Worm (Caenorhabditis elegans) whole organism, L3 larva: ENCODE measurements around the gene cyp-14A1.

Experiments
- R02D3.7 ChIP-seq: fragments of 150-350 bp; optimal IDR thresholded peaks from 2 replicates; lab custom pipeline; 2014; ENCODE audit warnings: missing biosample characterization, missing genetic modification characterization
- ZK546.5 ChIP-seq: sonication (generic microtip); optimal IDR thresholded peaks from 2 replicates; lab custom pipeline; 2017; ENCODE audit warnings: missing biosample characterization, missing genetic modification characterization
- aly-2 ChIP-seq: fragments of 150-350 bp; optimal IDR thresholded peaks from 2 replicates; lab custom pipeline; 2014; ENCODE audit warnings: missing biosample characterization, missing genetic modification characterization
- ama-1 ChIP-seq: fragments of 150-350 bp; optimal IDR thresholded peaks from 2 replicates; lab custom pipeline; 2018
- ceh-16 ChIP-seq: sonication (generic microtip); optimal IDR thresholded peaks from 2 replicates; lab custom pipeline; 2017; ENCODE audit warnings: missing biosample characterization, missing genetic modification characterization
- ceh-28 ChIP-seq: fragments of 150-350 bp; optimal IDR thresholded peaks from 2 replicates; lab custom pipeline; 2014; ENCODE audit warnings: missing biosample characterization, missing genetic modification reagents, missing genetic modification characterization
- egl-5 ChIP-seq: fragments of 150-350 bp; optimal IDR thresholded peaks from 2 replicates; lab custom pipeline; 2017; ENCODE audit warnings: missing biosample characterization, missing genetic modification reagents, missing genetic modification characterization, inconsistent platforms
- elt-1 ChIP-seq: fragments of 150-350 bp; optimal IDR thresholded peaks from 2 replicates; lab custom pipeline; 2014; ENCODE audit warnings: missing biosample characterization, missing genetic modification characterization
- elt-2 ChIP-seq: sonication (generic microtip); optimal IDR thresholded peaks from 2 replicates; lab custom pipeline; 2016; ENCODE audit warnings: missing genetic modification reagents, mild to moderate bottlenecking, missing genetic modification characterization, missing compliant biosample characterization
- elt-3 ChIP-seq, 3 experiments: fragments of 150-350 bp in 1 of 3; sonication (generic microtip) in 2 of 3; optimal IDR thresholded peaks; 2 replicates in 2 of 3; 4 replicates in 1 of 3; lab custom pipeline; 2014 to 2017; ENCODE audit warnings: missing biosample characterization in 3 of 3, missing genetic modification characterization in 3 of 3
- eor-1 ChIP-seq, 2 experiments: fragments of 150-350 bp; optimal IDR thresholded peaks; 2 replicates each; lab custom pipeline; 2014 to 2018; ENCODE audit warnings: missing biosample characterization in 2 of 2, missing genetic modification characterization in 2 of 2
- fkh-2 ChIP-seq: fragments of 150-350 bp; optimal IDR thresholded peaks from 2 replicates; lab custom pipeline; 2014; ENCODE audit warnings: missing biosample characterization, missing genetic modification reagents, missing genetic modification characterization
- hmg-11 ChIP-seq: sonication (generic microtip); optimal IDR thresholded peaks from 2 replicates; lab custom pipeline; 2016; ENCODE audit warnings: missing genetic modification characterization, missing compliant biosample characterization
- jun-1 ChIP-seq: fragments of 150-350 bp; optimal IDR thresholded peaks from 2 replicates; lab custom pipeline; 2014; ENCODE audit warnings: missing biosample characterization, missing genetic modification reagents, missing genetic modification characterization
- lin-15B ChIP-seq: fragments of 150-350 bp; optimal IDR thresholded peaks from 2 replicates; lab custom pipeline; 2014; ENCODE audit warnings: missing biosample characterization, missing genetic modification characterization
- lin-39 ChIP-seq: fragments of 150-350 bp; optimal IDR thresholded peaks from 2 replicates; lab custom pipeline; 2018; ENCODE audit warnings: missing biosample characterization, missing genetic modification reagents, missing genetic modification characterization
- mdl-1 ChIP-seq: fragments of 150-350 bp; optimal IDR thresholded peaks from 2 replicates; lab custom pipeline; 2014; ENCODE audit warnings: missing biosample characterization, missing genetic modification characterization
- nfya-1 ChIP-seq: sonication (generic microtip); optimal IDR thresholded peaks from 2 replicates; lab custom pipeline; 2017; ENCODE audit warnings: missing genetic modification characterization, mild to moderate bottlenecking, missing compliant biosample characterization, antibody characterized with exemption, moderate library complexity; ENCODE audit not compliant: insufficient read depth
- nhr-11 ChIP-seq: fragments of 150-350 bp; optimal IDR thresholded peaks from 2 replicates; lab custom pipeline; 2014; ENCODE audit warnings: missing biosample characterization, missing genetic modification characterization
- nhr-12 ChIP-seq: fragments of 150-350 bp; optimal IDR thresholded peaks from 2 replicates; lab custom pipeline; 2014; ENCODE audit warnings: missing biosample characterization, missing genetic modification characterization
- nhr-25 ChIP-seq: sonication (generic microtip); optimal IDR thresholded peaks from 2 replicates; lab custom pipeline; 2017; ENCODE audit warnings: missing biosample characterization, missing genetic modification characterization
- nhr-28 ChIP-seq: fragments of 150-350 bp; optimal IDR thresholded peaks from 2 replicates; lab custom pipeline; 2014; ENCODE audit warnings: missing biosample characterization, missing genetic modification characterization
- nhr-76 ChIP-seq: fragments of 150-350 bp; sonication (generic microtip); optimal IDR thresholded peaks from 5 replicates; lab custom pipeline; 2014; ENCODE audit warnings: missing biosample characterization, missing genetic modification characterization
- nhr-77 ChIP-seq: fragments of 150-350 bp; optimal IDR thresholded peaks from 2 replicates; lab custom pipeline; 2014; ENCODE audit warnings: missing biosample characterization, missing genetic modification characterization
- pha-4 ChIP-seq: fragments of 150-350 bp; optimal IDR thresholded peaks from 2 replicates; lab custom pipeline; 2014; ENCODE audit warnings: missing biosample characterization, missing genetic modification reagents, missing genetic modification characterization
- pqm-1 ChIP-seq: fragments of 150-350 bp; optimal IDR thresholded peaks from 2 replicates; lab custom pipeline; 2017; ENCODE audit warnings: missing biosample characterization, missing genetic modification characterization, inconsistent platforms
- sea-2 ChIP-seq: fragments of 150-350 bp; sonication (generic microtip); optimal IDR thresholded peaks from 4 replicates; lab custom pipeline; 2014; ENCODE audit warnings: missing biosample characterization, missing genetic modification reagents, missing genetic modification characterization
- snpc-4 ChIP-seq: fragments of 150-350 bp; optimal IDR thresholded peaks from 2 replicates; lab custom pipeline; 2014; ENCODE audit warnings: missing biosample characterization, missing genetic modification characterization
- tbx-2 ChIP-seq: sonication (generic microtip); optimal IDR thresholded peaks from 2 replicates; lab custom pipeline; 2016; ENCODE audit warnings: mild to moderate bottlenecking, missing genetic modification characterization, missing compliant biosample characterization
- unc-39 ChIP-seq: sonication (generic microtip); optimal IDR thresholded peaks from 4 replicates; lab custom pipeline; 2017; ENCODE audit warnings: missing biosample characterization, missing genetic modification characterization
- unc-62 ChIP-seq: fragments of 150-350 bp; sonication (generic microtip); optimal IDR thresholded peaks from 4 replicates; lab custom pipeline; 2014; ENCODE audit warnings: missing biosample characterization, missing genetic modification reagents, missing genetic modification characterization
- ztf-11 ChIP-seq: fragments of 150-350 bp; optimal IDR thresholded peaks from 2 replicates; lab custom pipeline; 2014; ENCODE audit warnings: missing biosample characterization, missing genetic modification characterization
- ztf-4 ChIP-seq: fragments of 150-350 bp; optimal IDR thresholded peaks from 2 replicates; lab custom pipeline; 2014; ENCODE audit warnings: missing biosample characterization, missing genetic modification characterization

cyp-14A1 gene

ce11 chrX:13225111-13225905 is 41.8 kb downstream of the cyp-14A1 start:
- TF ChIP-seq elt-1, result no peak
- peak; percentile 8 for TF ChIP-seq snpc-4 (tag; lab: Kevin White, UChicago)
- TF ChIP-seq pqm-1 (tag; lab: Kevin White, UChicago), result peak; percentile 22
- TF ChIP-seq aly-2, result no peak
- no peak for TF ChIP-seq ZK546.5 (tag; lab: Kevin White, UChicago)
- no peak for TF ChIP-seq nhr-11 (tag; lab: Kevin White, UChicago)
- TF ChIP-seq pha-4 (tag; lab: Kevin White, UChicago), result peak; percentile 41
- peak; percentile 32 for TF ChIP-seq hmg-11 (tag; lab: Kevin White, UChicago)
- TF ChIP-seq sea-2 (GFP tag; lab: Kevin White, UChicago), result no peak
- no peak for TF ChIP-seq unc-62
- no peak for TF ChIP-seq nhr-12 (tag; lab: Kevin White, UChicago)
- no peak for TF ChIP-seq nhr-28 (tag; lab: Kevin White, UChicago)
- TF ChIP-seq ceh-28 (tag; lab: Kevin White, UChicago), result peak; percentile 3
- peak; percentile 73 for TF ChIP-seq elt-2 (tag; lab: Kevin White, UChicago)
- no peak for TF ChIP-seq lin-15B (tag; lab: Kevin White, UChicago)
- peak; percentile 39 for TF ChIP-seq lin-39 (tag; lab: Kevin White, UChicago)
- TF ChIP-seq ceh-16 (tag; lab: Kevin White, UChicago), result no peak
- TF ChIP-seq nfya-1 (tag; lab: Kevin White, UChicago), result peak; percentile 37
- TF ChIP-seq nhr-77 (tag; lab: Kevin White, UChicago), result no peak
- peak; percentile 7 for TF ChIP-seq jun-1

ce11 chrX:13224608-13225007 is 42.5 kb downstream of the cyp-14A1 start, which contains the start of gene skr-19:
skr-19 (minus strand) TSS chrX:13224708.
- TF ChIP-seq nhr-25 (tag; lab: Kevin White, UChicago) (no peak), ztf-4 (tag; lab: Kevin White, UChicago) (no peak), eor-1 (tag; optimal IDR thresholded peaks at IDR 0.05; lab: Kevin White, UChicago) (no peak), ceh-28 (tag; lab: Kevin White, UChicago) (no peak), aly-2 (no peak), unc-39 (no peak), ZK546.5 (tag; lab: Kevin White, UChicago) (no peak), mdl-1 (tag; lab: Kevin White, UChicago) (no peak), ama-1 (no peak), nfya-1 (tag; lab: Kevin White, UChicago) (no peak), snpc-4 (tag; lab: Kevin White, UChicago) (no peak), pha-4 (tag; lab: Kevin White, UChicago) (no peak), ztf-11 (tag; lab: Kevin White, UChicago) (no peak), fkh-2 (tag; lab: Kevin White, UChicago) (no peak), sea-2 (GFP tag; lab: Kevin White, UChicago) (no peak), egl-5 (tag; lab: Kevin White, UChicago) (no peak), lin-39 (tag; lab: Kevin White, UChicago) (no peak), tbx-2 (tag; lab: Kevin White, UChicago) (no peak), R02D3.7 (tag; lab: Kevin White, UChicago) (no peak)

- TF ChIP-seq elt-3 (tag; optimal IDR thresholded peaks at IDR 0.05; lab: Kevin White, UChicago), result no peak
- TF ChIP-seq nhr-76 (tag; lab: Kevin White, UChicago), result no peak
- TF ChIP-seq unc-39, result no peak
- TF ChIP-seq, all 47 proteins: peak for 0
Observed at ce11 chrX:13223437-13223836, 43.7 kb downstream of the cyp-14A1 start, which contains the start of gene skr-20. skr-20 (minus strand) TSS chrX:13223537.

- TF ChIP-seq aly-2 (no peak), elt-2 (tag; lab: Kevin White, UChicago) (peak; percentile 31)
Observed at ce11 chrX:13221357-13221756, 45.8 kb downstream of the cyp-14A1 start, which contains the start of gene asp-4. asp-4 (minus strand) TSS chrX:13221462.

ce11 chrX:13220609-13221008 is 46.5 kb downstream of the cyp-14A1 start:
- TF ChIP-seq nfya-1 (tag; lab: Kevin White, UChicago), result peak; percentile 20
- no peak for TF ChIP-seq tbx-2 (tag; lab: Kevin White, UChicago)
- peak; percentile 37 for TF ChIP-seq snpc-4 (tag; lab: Kevin White, UChicago)
- peak; percentile 24 for TF ChIP-seq lin-39 (tag; lab: Kevin White, UChicago)
